Worm (Caenorhabditis elegans): Measurements from ENCODE around the gene F07G11.1.
A peak's percentile ranks its signal among the peaks of the same experiment; 100 is the strongest.
"Not testable (repeated sequence)": the region's sequence is repeated elsewhere in the genome, so short reads cannot be mapped to it uniquely, and the experiment has no call there.

Gene F07G11.1

ce11 chrV:7337218-7337617 is 30.0 kb downstream of the F07G11.1 start, which contains the start of gene F10G2.7:
TSS of gene F10G2.7 (minus strand) at chrV:7337318.
- not testable (repeated sequence) for TF ChIP-seq arid-1 (GFP tag; conservative IDR thresholded peaks at IDR 0.05); nhr-28 (tag; optimal IDR thresholded peaks at IDR 0.05); Y105C5A.15 (GFP tag; IDR thresholded peaks at IDR 0.05)

- no peak for TF ChIP-seq gei-8 (GFP tag; optimal IDR thresholded peaks at IDR 0.05)
- TF ChIP-seq jun-1 (tag; optimal IDR thresholded peaks at IDR 0.05) = no peak
- no peak for TF ChIP-seq lin-29 (GFP tag; IDR thresholded peaks at IDR 0.05)
- TF ChIP-seq T26A8.4 (GFP tag; IDR thresholded peaks at IDR 0.05) = no peak
- TF ChIP-seq mdl-1 (tag; optimal IDR thresholded peaks at IDR 0.05) = no peak
- no peak for TF ChIP-seq tag-97 (GFP tag; IDR thresholded peaks at IDR 0.05)
- TF ChIP-seq skn-1 (tag; optimal IDR thresholded peaks at IDR 0.05) = no peak
- no peak for TF ChIP-seq nhr-25 (tag; optimal IDR thresholded peaks at IDR 0.05; ENCODE audit: borderline replicate concordance, insufficient read depth)
- TF ChIP-seq daf-16 (GFP tag; optimal IDR thresholded peaks at IDR 0.05) = no peak
- no peak for TF ChIP-seq daf-16 (tag; optimal IDR thresholded peaks at IDR 0.05)
- TF ChIP-seq dpl-1 (GFP tag; optimal IDR thresholded peaks at IDR 0.05) = no peak
- TF ChIP-seq lir-3 (tag; optimal IDR thresholded peaks at IDR 0.05) = no peak
- no peak for TF ChIP-seq hlh-30 (tag; optimal IDR thresholded peaks at IDR 0.05; ENCODE audit: insufficient read depth)
- no peak for TF ChIP-seq vab-7 (GFP tag; IDR thresholded peaks at IDR 0.05)
- no peak for TF ChIP-seq ctbp-1 (GFP tag; IDR thresholded peaks at IDR 0.05)
- TF ChIP-seq mxl-2 (GFP tag; conservative IDR thresholded peaks at IDR 0.05) = no peak
Measured at ce11 chrV:7339831-7340230, 32.6 kb downstream of the F07G11.1 start, which contains the start of gene srh-187. TSS of gene srh-187 (minus strand) at chrV:7339931.

- TF ChIP-seq Y48G9A.11 (GFP tag; IDR thresholded peaks at IDR 0.05) (no peak), ztf-11 (tag; optimal IDR thresholded peaks at IDR 0.05) (no peak), daf-12 (tag; optimal IDR thresholded peaks at IDR 0.05) (no peak), unc-62 (GFP tag; optimal IDR thresholded peaks at IDR 0.05 in 1 of 2) (no peak), unc-62 (tag; optimal IDR thresholded peaks at IDR 0.05) (no peak), attf-4 (tag; optimal IDR thresholded peaks at IDR 0.05) (no peak), dpl-1 (GFP tag; optimal IDR thresholded peaks at IDR 0.05) (no peak), madf-9 (GFP tag; conservative IDR thresholded peaks at IDR 0.05) (no peak), hif-1 (tag; optimal IDR thresholded peaks at IDR 0.05) (no peak), nhr-28 (tag; optimal IDR thresholded peaks at IDR 0.05) (no peak), sdz-12 (GFP tag; optimal IDR thresholded peaks at IDR 0.05) (no peak), pqm-1 (tag; optimal IDR thresholded peaks at IDR 0.05) (no peak), dmd-8 (GFP tag; IDR thresholded peaks at IDR 0.05) (no peak), F10B5.3 (tag; optimal IDR thresholded peaks at IDR 0.05) (no peak), ZK337.2 (GFP tag; IDR thresholded peaks at IDR 0.05) (no peak), nhr-102 (tag; optimal IDR thresholded peaks at IDR 0.05) (no peak), F37D6.2 (tag; optimal IDR thresholded peaks at IDR 0.05) (no peak), F49E8.2 (tag; optimal IDR thresholded peaks at IDR 0.05; ENCODE audit: borderline replicate concordance) (no peak)
Measured at ce11 chrV:7341942-7342341, 34.8 kb downstream of the F07G11.1 start, which contains the start of the genes nhr-263 and nhr-148. TSS of gene nhr-263 (minus strand) at chrV:7342042. TSS of gene nhr-148 (plus strand) at chrV:7342156.

ce11 chrV:7343522-7343921 is 36.3 kb downstream of the F07G11.1 start, which contains the start of gene srh-244:
TSS of gene srh-244 (plus strand) at chrV:7343822.
- no peak for TF ChIP-seq mxl-2 (GFP tag; conservative IDR thresholded peaks at IDR 0.05)
- TF ChIP-seq fos-1 (tag; optimal IDR thresholded peaks at IDR 0.05) = no peak
- TF ChIP-seq rbr-2 (tag; optimal IDR thresholded peaks at IDR 0.05) = no peak
- TF ChIP-seq aly-2 (tag; optimal IDR thresholded peaks at IDR 0.05) = no peak
- TF ChIP-seq ZK337.2 (GFP tag; IDR thresholded peaks at IDR 0.05) = no peak
- TF ChIP-seq unc-62 (GFP tag; optimal IDR thresholded peaks at IDR 0.05 in 1 of 2) = peak in 1 of 2 experiments; percentile 62
- TF ChIP-seq unc-62 (tag; optimal IDR thresholded peaks at IDR 0.05) = no peak

Measured in whole organism, L4 larva.